Worm (Caenorhabditis elegans) whole organism, late embryonic: ENCODE data around the gene C04G6.2.

ENCODE experiments used
- ama-1 ChIP-seq: fragments of 150-350 bp; optimal IDR thresholded peaks from 2 replicates; lab custom pipeline; 2014
- ceh-2 ChIP-seq: sonication (generic microtip); optimal IDR thresholded peaks from 2 replicates; lab custom pipeline; 2016; ENCODE audit warnings: missing genotype, missing genetic modification characterization, missing compliant biosample characterization
- ttx-3 ChIP-seq: sonication (generic microtip); optimal IDR thresholded peaks from 2 replicates; lab custom pipeline; 2016; ENCODE audit warnings: missing genetic modification reagents, missing genetic modification characterization, missing compliant biosample characterization

DNA sequence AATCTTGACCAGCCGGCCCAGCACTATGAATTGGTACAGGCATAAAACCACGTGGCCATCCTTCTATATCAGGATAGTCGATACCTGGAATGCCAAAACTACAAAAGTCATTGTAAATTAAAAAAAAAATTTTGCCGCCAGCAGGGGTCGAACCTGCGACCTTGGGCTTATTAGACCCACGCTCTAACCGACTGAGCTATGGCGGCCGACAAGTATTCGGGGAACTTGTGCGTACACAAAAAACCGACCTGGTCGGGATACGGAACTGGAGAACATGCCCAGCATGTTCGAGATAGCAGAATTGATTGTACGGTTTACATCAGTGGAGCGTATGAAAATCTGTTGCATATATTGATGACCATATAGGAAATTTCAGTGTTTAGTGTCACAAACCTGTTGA, 35.7 kb upstream of the C04G6.2 start:
- TF ChIP-seq ama-1 (lab: Kevin White, UChicago) (no peak), ttx-3 (peak; percentile 12), ceh-2 (tag; lab: Kevin White, UChicago) (no peak)
